Fruit fly (Drosophila melanogaster) S2 (cell line): ENCODE data around the gene CG43082.

Experiments used
- CG8478 ChIP-seq: fragments of >200 bp; optimal IDR thresholded peaks from 2 replicates; lab custom pipeline; 2018
- CTCF ChIP-seq, 2 experiments: fragments of >200 bp; optimal IDR thresholded peaks; 2 replicates each; lab custom pipeline; 2018

DNA sequence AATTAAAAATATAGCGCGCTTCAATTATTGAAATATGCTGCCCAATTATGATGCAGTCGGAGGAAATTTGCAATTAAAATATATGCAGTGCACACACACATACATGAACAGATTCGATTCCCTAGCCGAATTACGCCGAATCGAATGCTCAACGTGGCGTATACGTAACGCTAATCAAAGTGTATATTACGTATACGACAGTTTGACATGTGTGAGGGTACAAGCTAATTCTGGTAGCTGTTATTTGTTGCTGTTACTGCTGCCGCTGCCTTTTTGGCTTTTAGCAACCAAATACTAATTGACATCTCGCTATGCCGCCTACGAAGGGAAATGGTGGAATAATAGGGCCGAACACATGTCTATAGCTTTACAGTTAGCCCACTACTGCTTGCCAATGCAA is 34.4 kb upstream of the CG43082 start:
- TF ChIP-seq CG8478 (lab: Kevin White, UChicago), result no peak
- no peak for TF ChIP-seq CTCF (optimal IDR thresholded peaks at IDR 0.05; lab: Kevin White, UChicago)
